Worm (Caenorhabditis elegans) whole organism, L3 larva: ENCODE results near the gene W09C2.9.
A peak's percentile ranks its signal among the peaks of the same experiment; 100 is the strongest.

Experiments used
- R02D3.7 ChIP-seq: fragments of 150-350 bp; optimal IDR thresholded peaks from 2 replicates; lab custom pipeline; 2014; ENCODE audit warnings: missing biosample characterization, missing genetic modification characterization
- ZK546.5 ChIP-seq: sonication (generic microtip); optimal IDR thresholded peaks from 2 replicates; lab custom pipeline; 2017; ENCODE audit warnings: missing biosample characterization, missing genetic modification characterization
- aly-2 ChIP-seq: fragments of 150-350 bp; optimal IDR thresholded peaks from 2 replicates; lab custom pipeline; 2014; ENCODE audit warnings: missing biosample characterization, missing genetic modification characterization
- ama-1 ChIP-seq: fragments of 150-350 bp; optimal IDR thresholded peaks from 2 replicates; lab custom pipeline; 2018
- ceh-16 ChIP-seq: sonication (generic microtip); optimal IDR thresholded peaks from 2 replicates; lab custom pipeline; 2017; ENCODE audit warnings: missing biosample characterization, missing genetic modification characterization
- ceh-82 ChIP-seq: fragments of 150-350 bp; optimal IDR thresholded peaks from 2 replicates; lab custom pipeline; 2014; ENCODE audit warnings: missing biosample characterization, missing genetic modification characterization
- daf-12 ChIP-seq: fragments of 150-350 bp; optimal IDR thresholded peaks from 2 replicates; lab custom pipeline; 2014; ENCODE audit warnings: missing biosample characterization, missing genetic modification reagents, missing genetic modification characterization
- egl-27 ChIP-seq: sonication (generic microtip); optimal IDR thresholded peaks from 4 replicates; lab custom pipeline; 2017; ENCODE audit warnings: missing biosample characterization, missing genetic modification reagents, missing genetic modification characterization
- egl-5 ChIP-seq: fragments of 150-350 bp; optimal IDR thresholded peaks from 2 replicates; lab custom pipeline; 2017; ENCODE audit warnings: missing biosample characterization, missing genetic modification reagents, missing genetic modification characterization, inconsistent platforms
- elt-1 ChIP-seq: fragments of 150-350 bp; optimal IDR thresholded peaks from 2 replicates; lab custom pipeline; 2014; ENCODE audit warnings: missing biosample characterization, missing genetic modification characterization
- elt-2 ChIP-seq: sonication (generic microtip); optimal IDR thresholded peaks from 2 replicates; lab custom pipeline; 2016; ENCODE audit warnings: missing genetic modification reagents, mild to moderate bottlenecking, missing genetic modification characterization, missing compliant biosample characterization
- elt-3 ChIP-seq, 3 experiments: fragments of 150-350 bp in 1 of 3; sonication (generic microtip) in 2 of 3; optimal IDR thresholded peaks; 2 replicates in 2 of 3; 4 replicates in 1 of 3; lab custom pipeline; 2014 to 2017; ENCODE audit warnings: missing biosample characterization in 3 of 3, missing genetic modification characterization in 3 of 3
- fkh-10 ChIP-seq: sonication (generic microtip); optimal IDR thresholded peaks from 2 replicates; lab custom pipeline; 2017; ENCODE audit warnings: missing biosample characterization, missing genetic modification reagents, missing genetic modification characterization
- fkh-2 ChIP-seq: fragments of 150-350 bp; optimal IDR thresholded peaks from 2 replicates; lab custom pipeline; 2014; ENCODE audit warnings: missing biosample characterization, missing genetic modification reagents, missing genetic modification characterization
- fos-1 ChIP-seq: fragments of 150-350 bp; optimal IDR thresholded peaks from 2 replicates; lab custom pipeline; 2014; ENCODE audit warnings: missing biosample characterization, missing genetic modification characterization
- hmg-11 ChIP-seq: sonication (generic microtip); optimal IDR thresholded peaks from 2 replicates; lab custom pipeline; 2016; ENCODE audit warnings: missing genetic modification characterization, missing compliant biosample characterization
- lin-15B ChIP-seq: fragments of 150-350 bp; optimal IDR thresholded peaks from 2 replicates; lab custom pipeline; 2014; ENCODE audit warnings: missing biosample characterization, missing genetic modification characterization
- lin-39 ChIP-seq: fragments of 150-350 bp; optimal IDR thresholded peaks from 2 replicates; lab custom pipeline; 2018; ENCODE audit warnings: missing biosample characterization, missing genetic modification reagents, missing genetic modification characterization
- mdl-1 ChIP-seq: fragments of 150-350 bp; optimal IDR thresholded peaks from 2 replicates; lab custom pipeline; 2014; ENCODE audit warnings: missing biosample characterization, missing genetic modification characterization
- mml-1 ChIP-seq: fragments of 150-350 bp; sonication (generic microtip); optimal IDR thresholded peaks from 3 replicates; lab custom pipeline; 2014; ENCODE audit warnings: missing biosample characterization, missing genetic modification characterization
- nfya-1 ChIP-seq: sonication (generic microtip); optimal IDR thresholded peaks from 2 replicates; lab custom pipeline; 2017; ENCODE audit warnings: missing genetic modification characterization, mild to moderate bottlenecking, missing compliant biosample characterization, antibody characterized with exemption, moderate library complexity; ENCODE audit not compliant: insufficient read depth
- nhr-11 ChIP-seq: fragments of 150-350 bp; optimal IDR thresholded peaks from 2 replicates; lab custom pipeline; 2014; ENCODE audit warnings: missing biosample characterization, missing genetic modification characterization
- nhr-12 ChIP-seq: fragments of 150-350 bp; optimal IDR thresholded peaks from 2 replicates; lab custom pipeline; 2014; ENCODE audit warnings: missing biosample characterization, missing genetic modification characterization
- nhr-23 ChIP-seq: fragments of 150-350 bp; optimal IDR thresholded peaks from 2 replicates; lab custom pipeline; 2014; ENCODE audit warnings: missing biosample characterization, missing genetic modification reagents, missing genetic modification characterization
- nhr-237 ChIP-seq: fragments of 150-350 bp; optimal IDR thresholded peaks from 2 replicates; lab custom pipeline; 2014; ENCODE audit warnings: missing biosample characterization, missing genetic modification characterization
- nhr-25 ChIP-seq: sonication (generic microtip); optimal IDR thresholded peaks from 2 replicates; lab custom pipeline; 2017; ENCODE audit warnings: missing biosample characterization, missing genetic modification characterization
- nhr-28 ChIP-seq: fragments of 150-350 bp; optimal IDR thresholded peaks from 2 replicates; lab custom pipeline; 2014; ENCODE audit warnings: missing biosample characterization, missing genetic modification characterization
- nhr-67 ChIP-seq: fragments of 150-350 bp; optimal IDR thresholded peaks from 2 replicates; lab custom pipeline; 2014; ENCODE audit warnings: missing biosample characterization, missing genetic modification characterization
- nhr-76 ChIP-seq: fragments of 150-350 bp; sonication (generic microtip); optimal IDR thresholded peaks from 5 replicates; lab custom pipeline; 2014; ENCODE audit warnings: missing biosample characterization, missing genetic modification characterization
- nhr-77 ChIP-seq: fragments of 150-350 bp; optimal IDR thresholded peaks from 2 replicates; lab custom pipeline; 2014; ENCODE audit warnings: missing biosample characterization, missing genetic modification characterization
- pha-4 ChIP-seq: fragments of 150-350 bp; optimal IDR thresholded peaks from 2 replicates; lab custom pipeline; 2014; ENCODE audit warnings: missing biosample characterization, missing genetic modification reagents, missing genetic modification characterization
- pqm-1 ChIP-seq: fragments of 150-350 bp; optimal IDR thresholded peaks from 2 replicates; lab custom pipeline; 2017; ENCODE audit warnings: missing biosample characterization, missing genetic modification characterization, inconsistent platforms
- sea-2 ChIP-seq: fragments of 150-350 bp; sonication (generic microtip); optimal IDR thresholded peaks from 4 replicates; lab custom pipeline; 2014; ENCODE audit warnings: missing biosample characterization, missing genetic modification reagents, missing genetic modification characterization
- skn-1 ChIP-seq: fragments of 150-350 bp; optimal IDR thresholded peaks from 2 replicates; lab custom pipeline; 2014; ENCODE audit warnings: missing biosample characterization, missing genetic modification characterization
- snpc-4 ChIP-seq: fragments of 150-350 bp; optimal IDR thresholded peaks from 2 replicates; lab custom pipeline; 2014; ENCODE audit warnings: missing biosample characterization, missing genetic modification characterization
- tbx-2 ChIP-seq: sonication (generic microtip); optimal IDR thresholded peaks from 2 replicates; lab custom pipeline; 2016; ENCODE audit warnings: mild to moderate bottlenecking, missing genetic modification characterization, missing compliant biosample characterization
- unc-39 ChIP-seq: sonication (generic microtip); optimal IDR thresholded peaks from 4 replicates; lab custom pipeline; 2017; ENCODE audit warnings: missing biosample characterization, missing genetic modification characterization
- unc-62 ChIP-seq: fragments of 150-350 bp; sonication (generic microtip); optimal IDR thresholded peaks from 4 replicates; lab custom pipeline; 2014; ENCODE audit warnings: missing biosample characterization, missing genetic modification reagents, missing genetic modification characterization
- ztf-11 ChIP-seq: fragments of 150-350 bp; optimal IDR thresholded peaks from 2 replicates; lab custom pipeline; 2014; ENCODE audit warnings: missing biosample characterization, missing genetic modification characterization
- ztf-4 ChIP-seq: fragments of 150-350 bp; optimal IDR thresholded peaks from 2 replicates; lab custom pipeline; 2014; ENCODE audit warnings: missing biosample characterization, missing genetic modification characterization

Gene W09C2.9

DNA sequence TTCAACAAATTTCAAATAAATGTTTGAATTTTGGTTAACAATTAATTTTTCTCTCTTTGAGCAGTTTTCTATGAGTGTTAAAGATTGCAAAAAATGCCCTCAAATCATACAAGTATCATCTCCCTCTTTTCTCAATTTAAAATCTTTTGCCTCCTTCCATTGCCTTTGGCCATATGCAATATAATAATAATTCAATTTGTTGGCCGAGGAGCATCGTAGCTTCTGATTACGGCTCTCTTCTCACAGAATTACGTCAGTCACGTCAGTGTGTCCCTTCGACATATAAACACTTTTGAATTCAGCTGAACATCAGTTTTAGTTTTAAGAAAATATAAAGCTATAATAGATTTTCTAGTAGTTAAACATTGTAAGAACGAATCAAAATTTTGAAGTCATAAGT, 32.4 kb upstream of the W09C2.9 start:
- TF ChIP-seq elt-1 = no peak
- TF ChIP-seq nhr-11 = no peak
- TF ChIP-seq nhr-67 = no peak
- no peak for TF ChIP-seq fkh-10
- no peak for TF ChIP-seq pha-4
- no peak for TF ChIP-seq nhr-25 (tag; lab: Kevin White, UChicago)
- TF ChIP-seq aly-2 (tag; lab: Kevin White, UChicago) = no peak
- no peak for TF ChIP-seq nhr-76 (tag; lab: Kevin White, UChicago)
- no peak for TF ChIP-seq nhr-237 (tag; lab: Kevin White, UChicago)
- TF ChIP-seq elt-2 = no peak
- TF ChIP-seq pqm-1 (tag; lab: Kevin White, UChicago) = no peak
- no peak for TF ChIP-seq unc-39
- TF ChIP-seq ama-1 (lab: Kevin White, UChicago) = no peak
- TF ChIP-seq R02D3.7 = no peak
- no peak for TF ChIP-seq fkh-2 (tag; lab: Kevin White, UChicago)

DNA sequence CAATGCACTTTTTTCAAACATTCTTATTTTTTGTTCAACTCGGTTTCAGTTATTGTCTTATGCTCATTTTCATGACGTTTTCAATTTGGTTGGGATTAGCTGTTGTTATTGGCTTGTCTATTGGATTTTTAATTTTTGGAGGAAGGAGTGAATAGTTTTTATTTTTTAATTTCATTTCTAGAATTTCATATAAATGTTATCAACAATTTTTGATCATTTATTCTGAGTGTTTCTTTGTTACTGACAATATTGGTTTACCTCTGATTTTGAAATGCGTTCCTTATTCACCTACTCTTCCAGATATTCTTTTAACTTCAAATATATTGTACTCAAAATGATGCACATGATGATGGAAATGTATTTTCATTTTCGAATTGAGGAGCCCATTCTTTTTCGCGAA, 30.8 kb upstream of the W09C2.9 start, which contains the start of gene F58G6.7:
Gene F58G6.7 (plus strand): TSS at position 301 of the 400 bp plus-strand sequence.
- no peak for TF ChIP-seq nhr-28 (tag; lab: Kevin White, UChicago)

DNA sequence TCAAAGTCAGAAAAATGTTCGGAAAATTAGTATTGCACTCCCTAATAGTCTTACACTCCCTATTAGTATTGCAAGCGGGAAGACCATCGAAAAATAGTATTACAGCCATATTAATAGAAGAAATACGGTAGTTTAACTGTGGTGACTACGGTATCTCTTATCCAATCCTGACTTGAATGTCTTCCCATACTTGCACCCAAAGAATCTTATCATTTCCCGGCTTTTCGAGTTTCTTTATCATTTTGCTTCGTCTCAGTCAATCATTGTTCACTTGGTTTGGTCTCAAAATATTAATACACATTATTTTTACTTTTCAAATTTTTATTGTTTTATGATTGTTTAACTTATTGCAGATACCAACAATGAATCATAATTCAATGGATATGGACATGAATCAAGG, 30.0 kb upstream of the W09C2.9 start, which contains the start of gene F58G6.3:
Gene F58G6.3 (plus strand): TSS at position 352 of the 400 bp plus-strand sequence.
- TF ChIP-seq elt-2 (peak; percentile 62), nhr-67 (no peak), nfya-1 (peak; percentile 7), pqm-1 (tag; lab: Kevin White, UChicago) (peak; percentile 35)

DNA sequence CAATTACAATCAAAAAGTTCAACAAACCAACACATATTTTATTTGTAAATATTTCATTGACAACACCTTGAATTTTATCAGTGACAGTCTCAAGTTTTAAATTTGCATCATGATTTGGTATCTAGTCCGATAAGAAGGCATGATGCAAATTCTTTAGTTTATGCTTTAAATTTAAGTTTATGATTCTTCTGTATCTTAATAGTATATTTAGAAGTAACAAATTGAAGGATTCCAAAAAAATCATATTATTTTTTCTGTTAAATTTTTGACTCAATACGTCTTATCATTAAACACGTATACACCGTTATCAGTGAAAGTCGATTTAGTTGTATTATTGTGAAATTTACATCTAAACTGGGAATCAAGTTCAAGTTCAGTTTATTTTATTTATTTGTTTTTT, 28.1 kb upstream of the W09C2.9 start, which contains the start of gene chca-1:
Gene chca-1 (plus strand): TSS at position 161 of the 400 bp plus-strand sequence.
- TF ChIP-seq pqm-1 (tag; lab: Kevin White, UChicago) = peak; percentile 89
- TF ChIP-seq ceh-16 (tag; lab: Kevin White, UChicago) = no peak
- TF ChIP-seq skn-1 (tag; lab: Kevin White, UChicago) = peak; percentile 63
- peak; percentile 97 for TF ChIP-seq elt-2
- TF ChIP-seq lin-39 (tag; lab: Kevin White, UChicago) = no peak
- peak; percentile 9 for TF ChIP-seq pha-4
- TF ChIP-seq, all 47 proteins: peak for 4

DNA sequence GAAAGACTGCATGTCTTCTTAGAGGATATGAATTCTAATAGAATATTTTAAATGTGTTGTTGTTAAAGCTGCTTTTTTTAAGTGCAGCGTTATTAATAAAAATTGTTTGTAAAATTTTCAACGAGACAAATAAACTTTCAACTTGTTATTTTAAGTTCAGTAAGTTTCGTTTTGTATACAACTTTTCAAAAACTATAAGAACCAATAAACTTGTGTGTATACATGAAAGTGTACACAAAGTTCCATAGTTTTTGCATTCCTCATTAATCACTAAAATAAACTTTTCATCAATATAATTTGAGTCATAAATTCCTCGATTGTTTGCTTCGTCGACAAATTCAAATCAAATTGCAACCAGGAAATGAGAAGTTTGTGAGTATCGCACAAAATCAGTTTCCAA, 25.5 kb upstream of the W09C2.9 start, which contains the start of gene srm-3:
Gene srm-3 (plus strand): TSS at position 301 of the 400 bp plus-strand sequence.
- TF ChIP-seq pha-4 (no peak), nhr-23 (no peak), snpc-4 (tag; lab: Kevin White, UChicago) (no peak), mml-1 (tag; lab: Kevin White, UChicago) (no peak), nhr-237 (tag; lab: Kevin White, UChicago) (no peak), elt-3 (tag; optimal IDR thresholded peaks at IDR 0.05; lab: Kevin White, UChicago) (no peak), aly-2 (tag; lab: Kevin White, UChicago) (no peak), lin-15B (no peak), unc-62 (no peak), egl-5 (no peak), ama-1 (lab: Kevin White, UChicago) (no peak), daf-12 (tag; lab: Kevin White, UChicago) (no peak)

DNA sequence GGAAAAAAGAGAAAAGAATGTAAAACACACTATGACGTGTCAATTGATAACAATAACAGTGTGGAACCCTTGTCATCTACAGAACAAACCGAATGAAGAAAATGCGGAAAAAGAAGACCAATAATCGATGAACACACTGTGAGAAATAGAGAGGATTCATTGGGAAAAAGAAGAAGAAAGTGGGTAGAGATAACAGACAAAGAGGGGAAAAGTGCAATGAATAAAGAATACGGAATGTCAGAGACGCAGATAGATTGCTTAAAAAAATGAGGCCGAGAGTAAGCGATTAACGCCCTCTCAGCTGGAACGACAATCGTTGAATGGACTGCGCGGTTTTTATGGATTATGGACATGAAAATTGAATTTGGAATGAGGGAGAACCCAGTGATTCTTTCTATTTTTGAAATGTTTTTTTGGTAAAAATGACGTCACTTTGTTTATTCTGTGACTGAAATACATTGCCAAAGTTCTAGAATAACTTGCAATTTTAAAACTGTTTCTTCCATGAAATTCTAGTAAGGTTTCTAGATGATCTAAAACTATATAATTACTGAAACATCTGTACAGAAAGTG, 24.7 kb upstream of the W09C2.9 start, which contains the start of gene amph-1:
Gene amph-1 (minus strand): TSS at position 85 of the 573 bp plus-strand sequence.
- no peak for TF ChIP-seq skn-1 (tag; lab: Kevin White, UChicago)
- no peak for TF ChIP-seq nhr-237 (tag; lab: Kevin White, UChicago)
- no peak for TF ChIP-seq ceh-16 (tag; lab: Kevin White, UChicago)
- no peak for TF ChIP-seq ztf-11 (tag; lab: Kevin White, UChicago)
- peak; percentile 66 for TF ChIP-seq hmg-11 (tag; lab: Kevin White, UChicago)
- no peak for TF ChIP-seq nhr-28 (tag; lab: Kevin White, UChicago)
- peak; percentile 45 for TF ChIP-seq elt-2
- no peak for TF ChIP-seq elt-1
- TF ChIP-seq elt-3 (tag; optimal IDR thresholded peaks at IDR 0.05; lab: Kevin White, UChicago) = peak in 1 of 3 experiments; percentile 2
- TF ChIP-seq egl-5 = no peak
- peak; percentile 17 for TF ChIP-seq lin-39 (tag; lab: Kevin White, UChicago)
- no peak for TF ChIP-seq unc-62
- no peak for TF ChIP-seq egl-27 (tag; lab: Kevin White, UChicago)
- no peak for TF ChIP-seq sea-2 (GFP tag; lab: Kevin White, UChicago)
- TF ChIP-seq pha-4 = peak; percentile 8
- peak; percentile 21 for TF ChIP-seq nhr-25 (tag; lab: Kevin White, UChicago)
- TF ChIP-seq nfya-1 = peak; percentile 70
- TF ChIP-seq ztf-4 (tag; lab: Kevin White, UChicago) = no peak
- no peak for TF ChIP-seq tbx-2 (tag; lab: Kevin White, UChicago)
- no peak for TF ChIP-seq unc-39
- TF ChIP-seq snpc-4 (tag; lab: Kevin White, UChicago) = no peak
- no peak for TF ChIP-seq R02D3.7
- no peak for TF ChIP-seq nhr-77
- TF ChIP-seq ceh-82 (tag; lab: Kevin White, UChicago) = no peak
- TF ChIP-seq fos-1 (tag; lab: Kevin White, UChicago) = no peak
- TF ChIP-seq lin-15B = no peak
- TF ChIP-seq fkh-10 = no peak
- no peak for TF ChIP-seq nhr-12 (tag; lab: Kevin White, UChicago)
- no peak for TF ChIP-seq ZK546.5
- peak; percentile 17 for TF ChIP-seq pqm-1 (tag; lab: Kevin White, UChicago)
- no peak for TF ChIP-seq ama-1 (lab: Kevin White, UChicago)
- no peak for TF ChIP-seq mdl-1 (tag; lab: Kevin White, UChicago)
